Worm (Caenorhabditis elegans): ENCODE measurements around the gene atf-2.

DNA sequence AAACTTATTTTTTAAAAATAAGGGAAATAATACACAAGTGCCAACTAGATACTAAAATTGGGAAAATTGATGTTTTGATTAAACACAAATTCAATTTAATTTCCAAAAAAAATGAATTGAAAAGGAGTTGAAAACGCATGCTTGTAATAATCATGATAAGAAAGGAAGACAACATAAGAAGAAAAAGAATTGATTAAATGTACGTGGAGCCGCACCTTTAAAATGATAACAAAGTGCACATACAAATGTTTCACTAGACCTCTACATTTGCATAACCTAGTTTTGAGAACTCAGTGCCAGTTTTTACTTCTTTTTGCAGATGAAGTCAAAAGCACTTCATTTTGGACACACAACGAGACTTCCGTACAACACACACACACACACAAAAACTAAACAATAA, 10.0 kb downstream of the atf-2 start:
- TF ChIP-seq scrt-1 (GFP tag; IDR thresholded peaks at IDR 0.05) (no peak), hmbx-1 (tag; optimal IDR thresholded peaks at IDR 0.05) (no peak), aly-1 (tag; optimal IDR thresholded peaks at IDR 0.05) (no peak), hmg-4 (GFP tag; optimal IDR thresholded peaks at IDR 0.05) (no peak), ama-1 (optimal IDR thresholded peaks at IDR 0.05) (no peak), B0310.2 (tag; optimal IDR thresholded peaks at IDR 0.05) (no peak), pes-1 (GFP tag; IDR thresholded peaks at IDR 0.05) (no peak), tbx-11 (GFP tag; IDR thresholded peaks at IDR 0.05) (no peak), ceh-36 (tag; optimal IDR thresholded peaks at IDR 0.05) (no peak), sea-1 (GFP tag; conservative IDR thresholded peaks at IDR 0.05) (no peak), flt-1 (GFP tag; IDR thresholded peaks at IDR 0.05) (no peak), ceh-13 (GFP tag; optimal IDR thresholded peaks at IDR 0.05) (no peak), tbx-37 (GFP tag; conservative IDR thresholded peaks at IDR 0.05) (no peak)

All from whole organism, early embryonic.